Worm (Caenorhabditis elegans): ENCODE data around the gene F39G3.2.

DNA sequence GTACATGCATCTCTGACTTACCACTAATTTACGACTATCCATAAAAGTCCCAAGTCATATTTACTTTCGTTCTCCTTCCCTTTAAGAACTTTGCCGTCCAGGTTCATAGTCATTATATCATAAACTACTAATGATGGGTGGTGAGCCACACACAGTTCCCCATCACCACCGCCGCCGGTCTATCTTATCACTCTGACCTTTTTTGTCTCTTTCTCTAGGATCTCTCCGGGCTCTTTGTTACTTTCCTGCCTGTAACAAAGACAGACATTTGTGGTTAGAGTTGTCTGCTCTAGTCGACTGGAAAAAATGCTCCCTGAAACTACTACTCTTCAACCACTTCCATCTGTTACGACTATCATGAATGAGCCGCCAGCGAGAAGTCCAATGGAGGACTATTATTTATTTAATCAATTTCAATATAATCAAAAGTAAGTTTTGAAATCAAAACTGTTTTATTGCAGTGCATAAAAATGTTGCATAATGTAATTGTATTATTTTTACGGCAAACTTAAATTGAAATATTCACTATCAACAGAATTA, 32.8 kb downstream of the F39G3.2 start, which contains the start of gene elt-7:
- TF ChIP-seq pha-4 (tag; optimal IDR thresholded peaks at IDR 0.05) (no peak), ama-1 (optimal IDR thresholded peaks at IDR 0.05) (no peak), ets-4 (tag; optimal IDR thresholded peaks at IDR 0.05) (no peak), dmd-4 (tag; optimal IDR thresholded peaks at IDR 0.05; ENCODE audit: borderline replicate concordance) (no peak), F13H6.1 (tag; optimal IDR thresholded peaks at IDR 0.05) (no peak), zip-5 (tag; optimal IDR thresholded peaks at IDR 0.05) (no peak), hlh-8 (tag; optimal IDR thresholded peaks at IDR 0.05) (no peak), hlh-13 (GFP tag; optimal IDR thresholded peaks at IDR 0.05) (no peak), K02D7.2 (tag; optimal IDR thresholded peaks at IDR 0.05) (no peak), eyg-1 (tag; optimal IDR thresholded peaks at IDR 0.05) (no peak), K09A11.1 (tag; optimal IDR thresholded peaks at IDR 0.05; ENCODE audit: insufficient read depth) (no peak), pat-9 (tag; optimal IDR thresholded peaks at IDR 0.05) (no peak), npax-4 (tag; optimal IDR thresholded peaks at IDR 0.05) (no peak)
